Worm (Caenorhabditis elegans) whole organism, early embryonic: ENCODE measurements around the gene Y38E10A.17.

Experiments used
- B0310.2 ChIP-seq: sonication (generic microtip); optimal IDR thresholded peaks from 2 replicates; lab custom pipeline; 2016; ENCODE audit warnings: mild to moderate bottlenecking, missing genetic modification characterization, missing compliant biosample characterization
- F13C5.2 ChIP-seq: sonication (generic microtip); optimal IDR thresholded peaks from 2 replicates; lab custom pipeline; 2017; ENCODE audit warnings: mild to moderate bottlenecking, missing genetic modification characterization, inconsistent platforms, missing compliant biosample characterization
- aly-1 ChIP-seq: sonication (generic microtip); optimal IDR thresholded peaks from 2 replicates; lab custom pipeline; 2016; ENCODE audit warnings: missing genetic modification characterization, missing compliant biosample characterization
- ama-1 ChIP-seq: fragments of 150-350 bp; optimal IDR thresholded peaks from 2 replicates; lab custom pipeline; 2014
- ceh-13 ChIP-seq: fragments of 200-800 bp; sonication (Bioruptor generic); optimal IDR thresholded peaks from 2 replicates; lab custom pipeline; 2018; ENCODE audit warnings: mild to moderate bottlenecking, missing genetic modification characterization, missing compliant biosample characterization
- ceh-36 ChIP-seq: sonication (generic microtip); optimal IDR thresholded peaks from 2 replicates; lab custom pipeline; 2016; ENCODE audit warnings: missing genetic modification characterization, inconsistent platforms, missing compliant biosample characterization
- ets-7 ChIP-seq: sonication (generic microtip); optimal IDR thresholded peaks from 2 replicates; lab custom pipeline; 2016; ENCODE audit warnings: missing genotype, missing genetic modification characterization, missing compliant biosample characterization
- flt-1 ChIP-seq: fragments of 200-800 bp; sonication (Bioruptor generic); IDR thresholded peaks from 2 replicates; pipeline ENCODE4 v1.3.6; 2022; ENCODE audit warnings: missing genetic modification characterization, missing compliant biosample characterization
- hmbx-1 ChIP-seq: sonication (generic microtip); optimal IDR thresholded peaks from 2 replicates; lab custom pipeline; 2016; ENCODE audit warnings: mild to moderate bottlenecking, missing genetic modification characterization, missing compliant biosample characterization
- hmg-4 ChIP-seq: fragments of 200-800 bp; sonication (Bioruptor generic); optimal IDR thresholded peaks from 2 replicates; lab custom pipeline; 2018; ENCODE audit warnings: mild to moderate bottlenecking, missing genetic modification characterization, missing compliant biosample characterization
- hnd-1 ChIP-seq: sonication (generic microtip); optimal IDR thresholded peaks from 2 replicates; lab custom pipeline; 2016; ENCODE audit warnings: missing genetic modification characterization, missing compliant biosample characterization
- pes-1 ChIP-seq: fragments of 200-800 bp; sonication (Bioruptor generic); IDR thresholded peaks from 2 replicates; pipeline ENCODE4 v1.3.6; 2022; ENCODE audit warnings: missing genetic modification reagents, missing genetic modification characterization, missing compliant biosample characterization
- scrt-1 ChIP-seq: fragments of 200-800 bp; sonication (Bioruptor generic); IDR thresholded peaks from 2 replicates; pipeline ENCODE4 v1.3.6; 2022; ENCODE audit warnings: missing genetic modification characterization, missing compliant biosample characterization
- sea-1 ChIP-seq: fragments of 200-800 bp; sonication (Bioruptor generic); conservative IDR thresholded peaks from 2 replicates; pipeline ENCODE4 v1.3.6; 2022; ENCODE audit warnings: missing genetic modification characterization, missing compliant biosample characterization
- tbx-11 ChIP-seq: fragments of 200-800 bp; sonication (Bioruptor generic); IDR thresholded peaks from 2 replicates; pipeline ENCODE4 v1.3.6; 2022; ENCODE audit warnings: missing genetic modification characterization, missing compliant biosample characterization
- tbx-37 ChIP-seq: fragments of 200-800 bp; sonication (Bioruptor generic); conservative IDR thresholded peaks from 2 replicates; pipeline ENCODE4 v1.3.6; 2022; ENCODE audit warnings: missing genetic modification reagents, missing genetic modification characterization, missing compliant biosample characterization
- tra-4 ChIP-seq: sonication (generic microtip); optimal IDR thresholded peaks from 2 replicates; lab custom pipeline; 2017; ENCODE audit warnings: missing genetic modification characterization, missing compliant biosample characterization

Y38E10A.17 gene

ce11 chrII:12622843-12623242, 11.8 kb downstream of the Y38E10A.17 start:
- TF ChIP-seq pes-1 (GFP tag; lab: Robert Waterston, UW) (no peak), ama-1 (lab: Kevin White, UChicago) (no peak), F13C5.2 (tag; lab: Kevin White, UChicago) (no peak), scrt-1 (GFP tag; lab: Robert Waterston, UW) (no peak), sea-1 (GFP tag; lab: Robert Waterston, UW) (no peak), aly-1 (no peak), tbx-37 (GFP tag; lab: Robert Waterston, UW) (no peak), hmbx-1 (tag; lab: Kevin White, UChicago) (no peak), flt-1 (GFP tag; lab: Robert Waterston, UW) (no peak), hmg-4 (GFP tag; lab: Kevin White, UChicago) (no peak), ets-7 (tag; lab: Kevin White, UChicago) (no peak), ceh-13 (GFP tag; lab: Kevin White, UChicago) (no peak)

DNA sequence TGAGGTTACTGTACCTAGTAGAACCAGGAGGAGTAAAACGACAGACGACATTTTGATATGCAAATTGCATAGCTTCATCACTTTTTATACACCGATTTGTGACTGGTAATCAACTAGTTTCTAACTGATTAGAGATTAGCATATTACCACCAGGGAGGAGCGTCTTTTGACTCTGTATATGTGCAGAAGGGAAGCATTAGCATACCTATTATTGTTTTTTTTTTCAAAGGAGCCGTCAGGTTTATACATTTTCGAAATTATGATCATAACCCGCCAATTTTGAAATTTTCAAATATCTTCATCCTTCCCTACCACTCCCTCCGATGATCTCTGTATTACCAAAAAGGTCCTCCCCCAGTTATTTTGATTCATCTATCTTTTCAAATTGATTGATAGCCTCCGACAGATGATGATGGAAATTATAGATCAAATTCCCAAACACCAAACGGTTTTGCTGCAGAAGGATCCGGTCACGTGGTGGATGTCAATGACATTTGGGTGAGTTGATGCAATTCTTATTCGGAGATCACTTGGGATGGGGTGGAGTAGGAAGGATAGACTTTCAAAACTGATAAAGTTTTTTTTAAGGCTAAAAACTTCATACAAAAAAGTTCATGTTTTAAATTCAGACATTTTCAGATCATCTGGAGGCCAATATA, 12.6 kb downstream of the Y38E10A.17 start, which contains the start of gene nspe-8:
TSS of gene nspe-8 (minus strand) at position 51 of the 659 bp plus-strand sequence.
- TF ChIP-seq sea-1 (GFP tag; lab: Robert Waterston, UW) (no peak), ama-1 (lab: Kevin White, UChicago) (no peak), aly-1 (no peak), hnd-1 (tag; lab: Kevin White, UChicago) (no peak), scrt-1 (GFP tag; lab: Robert Waterston, UW) (no peak), hmg-4 (GFP tag; lab: Kevin White, UChicago) (no peak), ceh-36 (tag; lab: Kevin White, UChicago) (no peak), tra-4 (tag; lab: Kevin White, UChicago) (no peak), pes-1 (GFP tag; lab: Robert Waterston, UW) (no peak), hmbx-1 (tag; lab: Kevin White, UChicago) (no peak), flt-1 (GFP tag; lab: Robert Waterston, UW) (no peak), ceh-13 (GFP tag; lab: Kevin White, UChicago) (no peak), ets-7 (tag; lab: Kevin White, UChicago) (no peak), tbx-11 (GFP tag; lab: Robert Waterston, UW) (no peak), B0310.2 (tag; lab: Kevin White, UChicago) (no peak), tbx-37 (GFP tag; lab: Robert Waterston, UW) (no peak), F13C5.2 (tag; lab: Kevin White, UChicago) (no peak)

- no peak for TF ChIP-seq ets-7 (tag; lab: Kevin White, UChicago)
- no peak for TF ChIP-seq ceh-13 (GFP tag; lab: Kevin White, UChicago)
- TF ChIP-seq scrt-1 (GFP tag; lab: Robert Waterston, UW) = no peak
- no peak for TF ChIP-seq sea-1 (GFP tag; lab: Robert Waterston, UW)
- TF ChIP-seq aly-1 = no peak
- TF ChIP-seq pes-1 (GFP tag; lab: Robert Waterston, UW) = no peak
- no peak for TF ChIP-seq flt-1 (GFP tag; lab: Robert Waterston, UW)
- TF ChIP-seq F13C5.2 (tag; lab: Kevin White, UChicago) = no peak
- TF ChIP-seq hmg-4 (GFP tag; lab: Kevin White, UChicago) = no peak
- TF ChIP-seq tra-4 (tag; lab: Kevin White, UChicago) = no peak
- TF ChIP-seq hmbx-1 (tag; lab: Kevin White, UChicago) = no peak
- TF ChIP-seq tbx-37 (GFP tag; lab: Robert Waterston, UW) = no peak
- no peak for TF ChIP-seq ceh-36 (tag; lab: Kevin White, UChicago)
- TF ChIP-seq tbx-11 (GFP tag; lab: Robert Waterston, UW) = no peak
- TF ChIP-seq hnd-1 (tag; lab: Kevin White, UChicago) = no peak
- no peak for TF ChIP-seq B0310.2 (tag; lab: Kevin White, UChicago)
- no peak for TF ChIP-seq ama-1 (lab: Kevin White, UChicago)
These were observed 13.8 kb downstream of the Y38E10A.17 start, which contains the start of gene nspe-1 for ce11 chrII:12620764-12621163. Gene nspe-1 (minus strand): TSS chrII:12620864.

DNA sequence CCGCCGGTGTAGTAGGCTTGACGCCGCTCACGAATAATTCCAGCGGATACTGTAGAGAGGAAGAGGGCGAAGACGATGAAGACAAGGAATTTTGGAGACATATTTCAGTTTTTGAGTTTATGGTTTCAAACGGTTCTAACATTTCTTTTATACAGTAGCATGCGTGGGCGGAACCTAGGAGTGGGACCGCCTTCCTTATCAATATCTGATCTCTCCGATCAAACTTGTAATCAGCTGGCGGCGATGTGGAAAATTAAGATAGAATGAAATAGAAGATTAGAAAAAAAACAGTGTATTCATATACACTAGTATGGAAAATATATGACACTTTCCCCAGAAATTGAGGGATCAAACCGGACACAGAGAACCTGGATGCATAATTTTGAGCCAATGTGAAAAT, 15.3 kb downstream of the Y38E10A.17 start, which contains the start of gene nspe-2:
TSS of gene nspe-2 (minus strand) at position 101 of the 400 bp plus-strand sequence.
- no peak for TF ChIP-seq ets-7 (tag; lab: Kevin White, UChicago)
- no peak for TF ChIP-seq aly-1
- TF ChIP-seq ceh-13 (GFP tag; lab: Kevin White, UChicago) = no peak
- no peak for TF ChIP-seq hmg-4 (GFP tag; lab: Kevin White, UChicago)

ce11 chrII:12617586-12617985, 17.0 kb downstream of the Y38E10A.17 start, which contains the start of gene nspe-3:
Gene nspe-3 (plus strand): TSS chrII:12617886.
- TF ChIP-seq hmbx-1 (tag; lab: Kevin White, UChicago) (no peak), hmg-4 (GFP tag; lab: Kevin White, UChicago) (no peak), B0310.2 (tag; lab: Kevin White, UChicago) (no peak), pes-1 (GFP tag; lab: Robert Waterston, UW) (no peak), tra-4 (tag; lab: Kevin White, UChicago) (no peak), ceh-36 (tag; lab: Kevin White, UChicago) (no peak), aly-1 (no peak), scrt-1 (GFP tag; lab: Robert Waterston, UW) (no peak)

DNA sequence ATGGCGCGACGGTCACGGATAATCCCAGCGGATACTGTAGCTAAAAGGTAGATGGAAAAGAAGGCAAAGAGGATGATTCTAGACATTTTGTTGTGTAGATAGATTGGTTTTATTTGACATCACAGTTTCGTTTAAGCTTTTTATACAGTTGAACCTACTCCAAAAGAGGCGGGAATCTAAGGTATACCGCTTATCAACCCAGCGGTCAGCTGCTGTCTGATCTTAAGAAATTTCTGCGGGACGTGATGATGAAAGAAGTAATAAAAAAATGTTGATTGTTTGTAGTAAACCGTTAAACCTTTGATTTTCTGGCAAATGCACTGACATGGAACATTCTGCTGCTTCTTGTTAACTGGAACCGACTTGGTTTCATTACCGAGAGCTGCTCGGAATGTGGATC, 18.5 kb downstream of the Y38E10A.17 start, which contains the start of gene nspe-6:
TSS of gene nspe-6 (minus strand) at position 101 of the 400 bp plus-strand sequence.
- TF ChIP-seq ama-1 (lab: Kevin White, UChicago) (no peak), tbx-11 (GFP tag; lab: Robert Waterston, UW) (no peak), tbx-37 (GFP tag; lab: Robert Waterston, UW) (no peak), hmg-4 (GFP tag; lab: Kevin White, UChicago) (no peak), tra-4 (tag; lab: Kevin White, UChicago) (no peak), ets-7 (tag; lab: Kevin White, UChicago) (no peak), hmbx-1 (tag; lab: Kevin White, UChicago) (no peak), F13C5.2 (tag; lab: Kevin White, UChicago) (no peak), scrt-1 (GFP tag; lab: Robert Waterston, UW) (no peak), B0310.2 (tag; lab: Kevin White, UChicago) (no peak), sea-1 (GFP tag; lab: Robert Waterston, UW) (no peak), hnd-1 (tag; lab: Kevin White, UChicago) (no peak), ceh-13 (GFP tag; lab: Kevin White, UChicago) (no peak), aly-1 (no peak), pes-1 (GFP tag; lab: Robert Waterston, UW) (no peak), flt-1 (GFP tag; lab: Robert Waterston, UW) (no peak), ceh-36 (tag; lab: Kevin White, UChicago) (no peak)
